Worm (Caenorhabditis elegans) whole organism, L2 larva: ENCODE measurements around the gene C23G10.5.

Experiments used
- C34F6.9 ChIP-seq: fragments of 150-350 bp; optimal IDR thresholded peaks from 2 replicates; lab custom pipeline; 2014; ENCODE audit warnings: missing biosample characterization, missing genetic modification characterization
- R02D3.7 ChIP-seq: fragments of 150-350 bp; optimal IDR thresholded peaks from 2 replicates; lab custom pipeline; 2014; ENCODE audit warnings: missing biosample characterization, missing genetic modification characterization
- Y55F3AM.14 ChIP-seq: fragments of 200-800 bp; sonication (Bioruptor generic); optimal IDR thresholded peaks from 2 replicates; lab custom pipeline; 2018; ENCODE audit warnings: mild to moderate bottlenecking, missing genetic modification characterization, missing compliant biosample characterization
- ama-1 ChIP-seq: fragments of 150-350 bp; optimal IDR thresholded peaks from 2 replicates; lab custom pipeline; 2018; ENCODE audit warnings: inconsistent platforms
- blmp-1 ChIP-seq: sonication (generic microtip); optimal IDR thresholded peaks from 2 replicates; lab custom pipeline; 2017; ENCODE audit warnings: missing genetic modification characterization, mild to moderate bottlenecking, missing compliant biosample characterization, antibody characterized with exemption, moderate library complexity; ENCODE audit not compliant: insufficient read depth
- ceh-16 ChIP-seq: fragments of 150-350 bp; optimal IDR thresholded peaks from 2 replicates; lab custom pipeline; 2014; ENCODE audit warnings: missing biosample characterization, missing genetic modification characterization
- ceh-82 ChIP-seq: fragments of 150-350 bp; optimal IDR thresholded peaks from 2 replicates; lab custom pipeline; 2014; ENCODE audit warnings: missing biosample characterization, missing genetic modification characterization
- crh-2 ChIP-seq: sonication (generic microtip); optimal IDR thresholded peaks from 2 replicates; lab custom pipeline; 2017; ENCODE audit warnings: missing biosample characterization, missing genetic modification characterization
- dmd-4 ChIP-seq: sonication (generic microtip); optimal IDR thresholded peaks from 2 replicates; lab custom pipeline; 2017; ENCODE audit warnings: missing biosample characterization, missing genetic modification characterization
- egl-27 ChIP-seq: sonication (generic microtip); optimal IDR thresholded peaks from 3 replicates; lab custom pipeline; 2017; ENCODE audit warnings: missing biosample characterization, missing genetic modification reagents, missing genetic modification characterization
- elt-1 ChIP-seq: fragments of 150-350 bp; optimal IDR thresholded peaks from 2 replicates; lab custom pipeline; 2014; ENCODE audit warnings: missing biosample characterization, missing genetic modification characterization
- elt-3 ChIP-seq: sonication (generic microtip); optimal IDR thresholded peaks from 2 replicates; lab custom pipeline; 2017; ENCODE audit warnings: missing biosample characterization, missing genetic modification characterization
- fos-1 ChIP-seq: fragments of 150-350 bp; optimal IDR thresholded peaks from 2 replicates; lab custom pipeline; 2014; ENCODE audit warnings: missing biosample characterization, missing genetic modification characterization
- gmeb-1 ChIP-seq: fragments of 150-350 bp; optimal IDR thresholded peaks from 2 replicates; lab custom pipeline; 2014; ENCODE audit warnings: missing biosample characterization, missing genetic modification characterization
- lin-11 ChIP-seq: fragments of 150-350 bp; sonication (generic microtip); optimal IDR thresholded peaks from 2 replicates; lab custom pipeline; 2014; ENCODE audit warnings: missing biosample characterization, missing genetic modification characterization, inconsistent platforms, mixed read lengths
- lin-13 ChIP-seq: fragments of 150-350 bp; optimal IDR thresholded peaks from 2 replicates; lab custom pipeline; 2014; ENCODE audit warnings: missing biosample characterization, missing genetic modification reagents, missing genetic modification characterization
- lin-39 ChIP-seq: fragments of 150-350 bp; optimal IDR thresholded peaks from 2 replicates; lab custom pipeline; 2014; ENCODE audit warnings: missing biosample characterization, missing genetic modification reagents, missing genetic modification characterization
- lsy-2 ChIP-seq, 2 experiments: fragments of 150-350 bp in 1 of 2; sonication (generic microtip) in 1 of 2; optimal IDR thresholded peaks; 2 replicates each; lab custom pipeline; 2014 to 2017; ENCODE audit warnings: missing biosample characterization in 2 of 2, missing genetic modification characterization in 2 of 2
- mbf-1 ChIP-seq: sonication (generic microtip); optimal IDR thresholded peaks from 2 replicates; lab custom pipeline; 2017; ENCODE audit warnings: missing biosample characterization, missing genetic modification characterization
- mdl-1 ChIP-seq, 2 experiments: fragments of 150-350 bp in 1 of 2; sonication (generic microtip) in 1 of 2; optimal IDR thresholded peaks; 2 replicates each; lab custom pipeline; 2017; ENCODE audit warnings: missing biosample characterization in 2 of 2, missing genetic modification characterization in 2 of 2
- nhr-10 ChIP-seq: sonication (generic microtip); optimal IDR thresholded peaks from 2 replicates; lab custom pipeline; 2017; ENCODE audit warnings: missing biosample characterization, missing genetic modification characterization
- nhr-12 ChIP-seq: fragments of 150-350 bp; optimal IDR thresholded peaks from 2 replicates; lab custom pipeline; 2014; ENCODE audit warnings: missing biosample characterization, missing genetic modification characterization
- nhr-129 ChIP-seq: fragments of 150-350 bp; optimal IDR thresholded peaks from 2 replicates; lab custom pipeline; 2014; ENCODE audit warnings: missing biosample characterization, missing genetic modification characterization
- nhr-21 ChIP-seq: fragments of 150-350 bp; optimal IDR thresholded peaks from 2 replicates; lab custom pipeline; 2014; ENCODE audit warnings: missing biosample characterization, missing genetic modification characterization
- nhr-23 ChIP-seq: fragments of 150-350 bp; optimal IDR thresholded peaks from 2 replicates; lab custom pipeline; 2014; ENCODE audit warnings: missing biosample characterization, missing genetic modification reagents, missing genetic modification characterization
- nhr-237 ChIP-seq: fragments of 150-350 bp; optimal IDR thresholded peaks from 2 replicates; lab custom pipeline; 2014; ENCODE audit warnings: missing biosample characterization, missing genetic modification characterization
- nhr-25 ChIP-seq: fragments of 150-350 bp; sonication (generic microtip); optimal IDR thresholded peaks from 3 replicates; lab custom pipeline; 2014; ENCODE audit warnings: missing biosample characterization, missing genetic modification characterization
- nhr-77 ChIP-seq: fragments of 150-350 bp; optimal IDR thresholded peaks from 2 replicates; lab custom pipeline; 2014; ENCODE audit warnings: missing biosample characterization, missing genetic modification characterization
- peb-1 ChIP-seq: fragments of 150-350 bp; optimal IDR thresholded peaks from 2 replicates; lab custom pipeline; 2014; ENCODE audit warnings: missing biosample characterization, missing genetic modification characterization
- sem-4 ChIP-seq: fragments of 150-350 bp; optimal IDR thresholded peaks from 2 replicates; lab custom pipeline; 2014; ENCODE audit warnings: missing biosample characterization, missing genetic modification reagents, missing genetic modification characterization
- skn-1 ChIP-seq: sonication (generic microtip); optimal IDR thresholded peaks from 2 replicates; lab custom pipeline; 2017; ENCODE audit warnings: missing biosample characterization, missing genetic modification characterization
- sma-3 ChIP-seq: sonication (generic microtip); optimal IDR thresholded peaks from 2 replicates; lab custom pipeline; 2016; ENCODE audit warnings: missing genetic modification reagents, missing genetic modification characterization, missing compliant biosample characterization
- sma-9 ChIP-seq, 2 experiments: fragments of 150-350 bp in 1 of 2; sonication (generic microtip) in 1 of 2; optimal IDR thresholded peaks; 2 replicates each; lab custom pipeline; 2014 to 2016; ENCODE audit warnings: missing genetic modification characterization in 2 of 2, mild to moderate bottlenecking in 1 of 2, missing biosample characterization in 1 of 2, missing compliant biosample characterization in 1 of 2, missing genetic modification reagents in 1 of 2, moderate library complexity in 1 of 2
- snpc-4 ChIP-seq: fragments of 150-350 bp; optimal IDR thresholded peaks from 2 replicates; lab custom pipeline; 2014; ENCODE audit warnings: missing biosample characterization, missing genetic modification characterization
- unc-39 ChIP-seq: fragments of 150-350 bp; optimal IDR thresholded peaks from 2 replicates; lab custom pipeline; 2014; ENCODE audit warnings: missing biosample characterization, missing genetic modification characterization
- unc-55 ChIP-seq: fragments of 150-350 bp; sonication (generic microtip); optimal IDR thresholded peaks from 3 replicates; lab custom pipeline; 2014; ENCODE audit warnings: missing biosample characterization, missing genetic modification reagents, missing genetic modification characterization
- ztf-11 ChIP-seq: sonication (generic microtip); optimal IDR thresholded peaks from 2 replicates; lab custom pipeline; 2017; ENCODE audit warnings: missing biosample characterization, missing genetic modification characterization
- ztf-4 ChIP-seq: fragments of 150-350 bp; optimal IDR thresholded peaks from 2 replicates; lab custom pipeline; 2014; ENCODE audit warnings: missing biosample characterization, missing genetic modification characterization

The C23G10.5 gene

DNA sequence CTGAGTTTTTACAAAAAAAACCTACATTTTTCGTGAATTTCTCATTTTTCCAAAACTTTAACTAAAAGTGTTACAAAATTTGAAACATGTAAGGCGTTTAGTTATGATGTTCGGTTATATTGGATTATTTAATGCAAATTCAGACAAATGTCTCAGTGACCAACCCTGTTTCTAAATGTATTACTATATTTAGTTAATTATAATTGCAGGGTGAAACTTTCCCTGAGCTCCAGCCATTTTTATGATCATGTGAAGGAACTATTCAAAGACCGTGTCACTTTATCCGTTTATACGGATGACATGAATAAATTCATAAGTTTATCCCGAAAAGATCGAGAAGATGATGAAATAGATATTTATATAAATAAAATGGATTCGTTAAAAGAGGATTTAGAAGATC, at the start of gene C23G10.5:
Gene C23G10.5, plus strand, starts transcription at position 301 of the 400 bp plus-strand sequence.
- TF ChIP-seq elt-3 (tag; lab: Kevin White, UChicago) (no peak), fos-1 (tag; lab: Kevin White, UChicago) (no peak), skn-1 (tag; lab: Kevin White, UChicago) (no peak), lin-39 (tag; lab: Kevin White, UChicago) (no peak), Y55F3AM.14 (GFP tag; lab: Kevin White, UChicago) (no peak), gmeb-1 (tag; lab: Kevin White, UChicago) (no peak), unc-39 (no peak)
- TF ChIP-seq, all 48 proteins: peak for 0

- TF ChIP-seq nhr-129 (tag; lab: Kevin White, UChicago), result peak; percentile 20
- peak; percentile 34 for TF ChIP-seq crh-2 (tag; lab: Kevin White, UChicago)
- TF ChIP-seq nhr-21, result no peak
- peak; percentile 54 for TF ChIP-seq C34F6.9 (tag; lab: Kevin White, UChicago)
- TF ChIP-seq lsy-2 (tag; optimal IDR thresholded peaks at IDR 0.05; lab: Kevin White, UChicago), result peak in 1 of 2 experiments; percentile 46
- TF ChIP-seq lin-11 (tag; lab: Kevin White, UChicago), result no peak
- TF ChIP-seq unc-55 (GFP tag; lab: Kevin White, UChicago), result no peak
Measured at ce11 chrIII:6141532-6141931, 49.4 kb upstream of the C23G10.5 start.

DNA sequence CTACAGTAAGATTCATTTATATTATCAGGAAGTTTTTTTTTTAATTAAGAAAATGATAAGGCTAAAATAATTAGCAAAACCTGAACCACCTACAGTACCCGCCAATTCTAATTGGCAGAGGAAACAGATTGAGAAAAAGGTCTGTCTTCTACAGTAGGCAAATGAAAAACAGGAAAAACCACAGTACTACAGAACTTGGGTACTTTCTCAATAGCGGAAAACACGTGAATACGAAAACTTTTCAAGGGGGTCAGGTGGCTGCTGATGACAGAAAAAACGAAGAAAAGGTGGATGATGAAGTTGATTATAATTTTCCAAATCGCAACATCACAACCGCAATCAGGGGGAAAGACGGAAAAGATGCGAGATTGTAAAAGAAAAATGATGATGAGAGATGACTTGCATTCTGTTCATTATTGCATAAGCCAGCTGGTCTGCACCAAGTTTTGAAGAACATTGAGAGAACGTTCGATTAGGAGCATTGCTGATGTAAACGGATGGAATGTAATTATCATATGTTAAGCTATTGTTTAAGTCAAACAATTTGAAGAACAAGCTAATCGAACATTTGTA, 46.4 kb upstream of the C23G10.5 start:
- TF ChIP-seq nhr-12 (tag; lab: Kevin White, UChicago) (no peak), unc-39 (no peak), ztf-4 (tag; lab: Kevin White, UChicago) (no peak), nhr-237 (tag; lab: Kevin White, UChicago) (no peak), nhr-23 (tag; lab: Kevin White, UChicago) (no peak), gmeb-1 (tag; lab: Kevin White, UChicago) (peak; percentile 10), nhr-129 (tag; lab: Kevin White, UChicago) (peak; percentile 97), nhr-77 (tag; lab: Kevin White, UChicago) (no peak), nhr-21 (peak; percentile 35), sma-3 (GFP tag; lab: Kevin White, UChicago) (peak; percentile 0), lsy-2 (tag; optimal IDR thresholded peaks at IDR 0.05; lab: Kevin White, UChicago) (peak in 1 of 2 experiments; percentile 33), elt-3 (tag; lab: Kevin White, UChicago) (no peak), sma-9 (GFP tag; optimal IDR thresholded peaks at IDR 0.05; lab: Kevin White, UChicago) (peak; percentile 24), sma-9 (tag; optimal IDR thresholded peaks at IDR 0.05; lab: Kevin White, UChicago) (no peak), lin-13 (no peak), ceh-82 (tag; lab: Kevin White, UChicago) (no peak), blmp-1 (peak; percentile 13), dmd-4 (tag; lab: Kevin White, UChicago) (no peak), ama-1 (lab: Kevin White, UChicago) (no peak), Y55F3AM.14 (GFP tag; lab: Kevin White, UChicago) (no peak), mdl-1 (tag; optimal IDR thresholded peaks at IDR 0.05; lab: Kevin White, UChicago) (peak in 1 of 2 experiments; percentile 59), nhr-10 (tag; lab: Kevin White, UChicago) (no peak), snpc-4 (no peak), elt-1 (tag; lab: Kevin White, UChicago) (no peak), R02D3.7 (no peak), sem-4 (tag; lab: Kevin White, UChicago) (no peak), ztf-11 (no peak), egl-27 (tag; lab: Kevin White, UChicago) (no peak)

ce11 chrIII:6145309-6145708, 45.6 kb upstream of the C23G10.5 start:
- no peak for TF ChIP-seq peb-1 (tag; lab: Kevin White, UChicago)
- TF ChIP-seq snpc-4, result no peak
- TF ChIP-seq blmp-1, result peak; percentile 22
- TF ChIP-seq nhr-25 (tag; lab: Kevin White, UChicago), result peak; percentile 75
- TF ChIP-seq crh-2 (tag; lab: Kevin White, UChicago), result no peak
- no peak for TF ChIP-seq lin-39 (tag; lab: Kevin White, UChicago)
- peak; percentile 26 for TF ChIP-seq fos-1 (tag; lab: Kevin White, UChicago)
- TF ChIP-seq unc-55 (GFP tag; lab: Kevin White, UChicago), result no peak
- peak; percentile 62 for TF ChIP-seq sma-3 (GFP tag; lab: Kevin White, UChicago)
- peak; percentile 87 for TF ChIP-seq sma-9 (GFP tag; optimal IDR thresholded peaks at IDR 0.05; lab: Kevin White, UChicago)
- no peak for TF ChIP-seq sma-9 (tag; optimal IDR thresholded peaks at IDR 0.05; lab: Kevin White, UChicago)
- no peak for TF ChIP-seq unc-39
- peak; percentile 40 for TF ChIP-seq nhr-129 (tag; lab: Kevin White, UChicago)
- no peak for TF ChIP-seq elt-3 (tag; lab: Kevin White, UChicago)
- no peak for TF ChIP-seq mbf-1 (tag; lab: Kevin White, UChicago)
- TF ChIP-seq skn-1 (tag; lab: Kevin White, UChicago), result no peak
- peak; percentile 88 for TF ChIP-seq nhr-21
- peak in 1 of 2 experiments; percentile 14 for TF ChIP-seq mdl-1 (tag; optimal IDR thresholded peaks at IDR 0.05; lab: Kevin White, UChicago)
- TF ChIP-seq ceh-16 (tag; lab: Kevin White, UChicago), result no peak
- TF ChIP-seq ceh-82 (tag; lab: Kevin White, UChicago), result no peak
- TF ChIP-seq sem-4 (tag; lab: Kevin White, UChicago), result no peak
- no peak for TF ChIP-seq nhr-23 (tag; lab: Kevin White, UChicago)
